Worm (Caenorhabditis elegans): ENCODE data around the gene srw-103.
"Not testable (repeated sequence)": the region's sequence is repeated elsewhere in the genome, so short reads cannot be mapped to it uniquely, and the experiment has no call there.

The srw-103 gene

ce11 chrV:1716892-1717291 lies at the start of gene srw-103:
Gene srw-103, plus strand, starts transcription at chrV:1717192.
- no peak for TF ChIP-seq unc-62 (GFP tag; optimal IDR thresholded peaks at IDR 0.05)

ce11 chrV:1668216-1668615 lies 48.8 kb upstream of the srw-103 start, which contains the start of gene irld-42:
Gene irld-42, plus strand, starts transcription at chrV:1668516.
- no peak for TF ChIP-seq unc-62 (GFP tag; optimal IDR thresholded peaks at IDR 0.05)

DNA sequence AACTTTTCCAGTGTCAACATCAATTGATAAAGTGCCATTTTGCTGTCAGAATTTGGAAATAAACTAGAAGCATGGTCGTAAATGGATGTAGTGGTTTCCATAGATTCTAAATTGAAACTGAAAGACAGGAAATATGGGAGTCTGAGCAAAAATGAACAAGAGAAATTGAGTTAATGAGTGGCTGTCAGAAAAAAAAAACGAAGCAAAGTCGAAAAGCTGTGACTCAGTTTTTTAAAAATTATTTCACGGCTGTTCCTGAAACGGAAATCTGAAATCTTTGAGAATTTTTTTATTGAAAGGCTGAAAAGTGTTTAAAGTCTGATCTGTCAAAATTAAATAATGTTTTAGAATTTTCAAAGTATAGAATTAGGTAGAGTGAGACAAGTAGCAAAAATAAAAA lies 38.8 kb upstream of the srw-103 start, which contains the start of gene srw-98:
TSS of gene srw-98 (minus strand) at position 101 of the 400 bp plus-strand sequence.
- TF ChIP-seq unc-62 (GFP tag; optimal IDR thresholded peaks at IDR 0.05), result no peak

DNA sequence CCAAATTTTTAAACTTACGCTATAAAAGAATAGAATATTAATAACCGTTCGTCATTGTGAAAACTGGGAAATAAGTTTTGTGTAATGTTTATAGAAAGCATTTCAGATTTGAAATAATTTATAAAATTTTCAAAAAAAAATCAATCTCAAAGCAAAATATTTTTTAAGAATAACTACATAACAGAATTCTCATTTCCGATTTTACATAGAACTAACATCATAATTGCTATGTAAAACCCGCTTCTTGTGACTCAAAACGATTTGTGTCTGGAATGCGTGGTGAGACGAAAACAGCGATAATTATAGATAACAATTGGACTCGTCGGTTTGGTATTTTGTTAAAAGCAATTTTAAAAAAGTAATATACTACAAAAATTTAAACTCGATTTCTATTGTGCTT lies 36.2 kb upstream of the srw-103 start, which contains the start of gene srw-91:
TSS of gene srw-91 (minus strand) at position 101 of the 400 bp plus-strand sequence.
- no peak for TF ChIP-seq unc-62 (GFP tag; optimal IDR thresholded peaks at IDR 0.05)

DNA sequence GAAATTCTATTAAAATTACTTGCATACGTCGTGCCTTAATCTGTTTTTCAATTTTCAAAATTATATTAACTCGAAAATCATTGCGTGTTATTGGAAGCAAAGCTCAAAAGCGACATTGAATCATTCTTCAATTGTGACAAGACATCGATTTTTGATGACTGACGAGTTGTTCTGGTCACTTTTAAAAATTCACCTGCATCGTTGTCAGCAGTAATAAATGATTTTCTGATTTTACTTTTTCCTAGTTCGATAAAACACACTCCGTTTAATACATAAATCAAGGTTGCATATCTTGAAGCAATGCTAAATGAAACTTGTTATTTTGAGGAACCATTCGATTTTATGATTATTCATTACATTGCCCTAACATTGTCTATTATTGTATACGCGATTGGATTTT lies 34.7 kb upstream of the srw-103 start, which contains the start of gene srh-3:
TSS of gene srh-3 (plus strand) at position 301 of the 400 bp plus-strand sequence.
- no peak for TF ChIP-seq unc-62 (GFP tag; optimal IDR thresholded peaks at IDR 0.05)

DNA sequence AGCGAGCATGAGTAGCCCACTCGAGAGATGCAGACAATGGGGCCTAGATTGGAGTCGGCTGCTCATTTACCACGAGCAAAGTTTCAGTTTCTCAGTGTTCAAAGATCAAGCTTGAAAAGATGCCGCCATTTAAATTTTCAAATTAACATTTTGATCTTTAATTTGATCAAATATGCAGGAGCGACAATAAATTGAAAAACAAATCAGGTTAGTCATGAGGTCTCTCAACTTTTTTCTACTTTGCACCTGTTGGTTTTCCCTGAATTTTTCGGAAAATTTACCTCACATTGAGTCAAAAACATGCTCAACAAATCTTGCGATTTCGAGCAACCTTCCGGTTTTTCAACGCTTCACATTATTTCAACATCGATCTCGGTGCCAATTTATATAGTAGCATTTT lies 31.7 kb upstream of the srw-103 start, which contains the start of gene srh-5:
TSS of gene srh-5 (plus strand) at position 301 of the 400 bp plus-strand sequence.
- no peak for TF ChIP-seq unc-62 (GFP tag; optimal IDR thresholded peaks at IDR 0.05)

ce11 chrV:1692494-1692893 lies 24.5 kb upstream of the srw-103 start, which contains the start of gene Y46H3C.5:
Gene Y46H3C.5, minus strand, starts transcription at chrV:1692495.
- TF ChIP-seq unc-62 (GFP tag; optimal IDR thresholded peaks at IDR 0.05), result not testable (repeated sequence)

- TF ChIP-seq unc-62 (GFP tag; optimal IDR thresholded peaks at IDR 0.05), result not testable (repeated sequence)
Measured at ce11 chrV:1693876-1694275, 23.1 kb upstream of the srw-103 start, which contains the start of gene Y46H3C.7. Gene Y46H3C.7, minus strand, starts transcription at chrV:1694022.

- no peak for TF ChIP-seq unc-62 (GFP tag; optimal IDR thresholded peaks at IDR 0.05)
Measured at ce11 chrV:1698400-1698799, 18.6 kb upstream of the srw-103 start.

DNA sequence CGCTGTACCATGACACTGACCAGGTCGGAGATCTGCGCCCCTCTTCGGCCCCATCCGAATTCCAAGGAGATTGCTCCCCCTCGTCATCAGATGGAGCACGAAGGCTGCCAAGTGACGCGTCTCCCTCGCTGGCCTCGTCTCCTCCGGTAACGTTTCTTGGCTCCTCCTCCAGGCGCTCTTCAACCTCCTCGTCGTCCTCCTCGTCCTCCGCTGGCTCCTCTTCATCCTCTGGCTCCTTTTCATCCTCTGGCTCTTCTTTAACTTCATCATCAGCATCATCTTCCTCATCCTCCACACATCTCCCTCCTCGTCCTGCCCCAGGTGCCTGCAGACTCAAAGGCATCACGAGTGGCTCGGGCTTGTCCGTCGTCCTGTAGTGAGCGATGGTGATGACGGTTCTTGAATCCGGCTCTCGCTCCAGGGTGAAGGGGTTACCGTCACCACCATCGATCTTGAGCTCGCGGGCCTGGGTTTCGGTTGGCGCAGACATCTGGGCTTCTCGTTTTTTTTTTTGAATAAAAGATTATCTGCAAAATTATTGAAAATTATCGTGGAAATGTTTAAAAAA lies 17.7 kb upstream of the srw-103 start:
- TF ChIP-seq unc-62 (GFP tag; optimal IDR thresholded peaks at IDR 0.05), result no peak

DNA sequence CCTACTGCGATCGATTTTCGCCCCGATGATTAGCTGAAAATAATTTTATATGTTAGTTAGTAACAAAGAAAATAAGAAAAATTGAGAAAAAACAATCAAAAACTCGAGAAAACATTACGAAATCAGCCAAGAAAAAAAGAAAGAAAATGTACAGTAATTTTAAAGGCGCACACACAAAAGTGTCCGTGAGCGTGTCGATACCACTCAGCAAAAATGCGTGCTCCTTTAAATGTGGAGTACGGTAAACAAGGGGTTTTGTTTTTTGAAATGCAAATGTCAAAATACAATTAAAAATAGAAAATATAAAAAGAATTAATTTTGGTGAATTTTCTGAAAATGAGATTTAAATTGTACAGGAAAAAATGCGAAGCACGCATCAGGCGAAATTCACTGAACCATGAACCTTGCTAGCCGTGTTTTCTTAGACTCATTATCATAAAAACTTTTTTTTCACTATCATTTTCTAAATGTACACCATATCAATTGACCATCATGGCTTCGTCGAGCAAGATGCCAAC lies 15.3 kb upstream of the srw-103 start, which contains the start of gene srw-90:
TSS of gene srw-90 (plus strand) at position 468 of the 518 bp plus-strand sequence.
- no peak for TF ChIP-seq unc-62 (GFP tag; optimal IDR thresholded peaks at IDR 0.05)

DNA sequence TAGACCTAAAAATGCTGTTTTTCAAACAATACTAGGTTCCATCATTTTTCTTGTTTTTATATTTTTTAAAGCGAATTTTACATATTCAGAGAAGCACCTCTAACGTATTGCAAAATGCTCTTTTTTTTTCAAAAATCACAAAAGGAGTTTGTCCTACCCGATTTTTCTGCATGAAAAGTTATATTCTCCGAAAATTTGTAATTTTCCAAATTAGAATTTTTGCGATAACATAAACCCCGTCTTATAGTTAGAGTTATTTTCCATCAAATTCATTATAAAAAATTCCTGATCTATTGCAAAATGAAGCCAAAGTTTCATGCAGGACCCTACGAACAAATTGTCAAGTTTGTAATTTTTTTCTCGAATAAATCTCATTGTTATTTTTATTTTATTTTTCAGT lies 8.6 kb upstream of the srw-103 start, which contains the start of gene srw-99:
TSS of gene srw-99 (plus strand) at position 301 of the 400 bp plus-strand sequence.
- no peak for TF ChIP-seq unc-62 (GFP tag; optimal IDR thresholded peaks at IDR 0.05)

ce11 chrV:1710909-1711308 lies 6.1 kb upstream of the srw-103 start, which contains the start of gene srw-100:
Gene srw-100, plus strand, starts transcription at chrV:1711209.
- TF ChIP-seq unc-62 (GFP tag; optimal IDR thresholded peaks at IDR 0.05), result no peak

ce11 chrV:1718232-1718631 lies 1.2 kb downstream of the srw-103 start:
- no peak for TF ChIP-seq unc-62 (GFP tag; optimal IDR thresholded peaks at IDR 0.05)

ce11 chrV:1719927-1720326 lies 2.9 kb downstream of the srw-103 start, which contains the start of gene srw-102:
Gene srw-102, plus strand, starts transcription at chrV:1720227.
- no peak for TF ChIP-seq unc-62 (GFP tag; optimal IDR thresholded peaks at IDR 0.05)

DNA sequence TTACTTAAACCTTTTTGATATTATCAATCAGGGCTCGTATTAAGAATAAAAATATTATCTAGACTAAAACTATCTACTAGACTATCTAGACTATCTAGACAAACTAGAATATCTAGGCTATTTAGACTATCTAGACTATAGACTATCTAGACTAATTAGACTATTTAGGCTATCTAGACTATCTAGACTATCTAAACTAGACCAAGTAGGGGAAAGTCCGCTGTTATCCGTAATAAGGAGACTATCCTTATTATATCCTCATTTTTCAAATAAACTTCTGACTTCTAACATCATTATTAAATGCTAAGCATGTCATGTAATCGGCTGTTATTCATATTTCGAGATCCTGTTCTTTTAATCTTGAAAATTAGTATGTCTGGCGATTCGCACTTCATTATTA lies 5.0 kb downstream of the srw-103 start, which contains the start of gene srw-101:
TSS of gene srw-101 (plus strand) at position 301 of the 400 bp plus-strand sequence.
- no peak for TF ChIP-seq unc-62 (GFP tag; optimal IDR thresholded peaks at IDR 0.05)

DNA sequence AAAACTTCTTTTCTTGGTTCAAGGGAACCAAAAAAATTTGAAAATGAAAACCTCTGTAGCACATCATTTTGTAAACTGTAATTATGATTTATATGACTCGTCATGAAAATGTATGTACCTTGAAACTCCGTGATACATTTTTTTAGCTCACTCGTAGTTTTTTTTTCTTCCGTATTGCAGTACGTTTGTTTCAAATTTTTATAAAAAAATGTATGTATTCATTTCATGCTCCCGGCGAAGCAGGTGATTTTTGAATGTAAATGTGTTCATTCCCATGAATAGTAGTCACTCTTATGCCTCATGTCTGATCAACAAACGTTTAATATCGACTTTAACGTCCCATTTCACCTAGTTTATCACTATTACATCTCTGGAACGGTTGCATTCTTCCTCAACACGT lies 8.4 kb downstream of the srw-103 start, which contains the start of gene sri-27:
TSS of gene sri-27 (plus strand) at position 301 of the 400 bp plus-strand sequence.
- no peak for TF ChIP-seq unc-62 (GFP tag; optimal IDR thresholded peaks at IDR 0.05)
